Worm (Caenorhabditis elegans) whole organism, late embryonic: Measurements from ENCODE around the gene srsx-1.
A peak's percentile ranks its signal among the peaks of the same experiment; 100 is the strongest.

ENCODE experiments used
- T23F11.4 ChIP-seq: fragments of 200-800 bp; sonication (Bioruptor generic); optimal IDR thresholded peaks from 2 replicates; lab custom pipeline; 2018; ENCODE audit warnings: mild to moderate bottlenecking, missing genetic modification characterization, missing compliant biosample characterization
- Y22D7AL.16 ChIP-seq: sonication (generic microtip); optimal IDR thresholded peaks from 2 replicates; lab custom pipeline; 2016; ENCODE audit warnings: missing genetic modification characterization, missing compliant biosample characterization
- ahr-1 ChIP-seq: sonication (generic microtip); optimal IDR thresholded peaks from 2 replicates; lab custom pipeline; 2016; ENCODE audit warnings: missing genetic modification characterization, missing compliant biosample characterization
- ama-1 ChIP-seq: fragments of 150-350 bp; optimal IDR thresholded peaks from 2 replicates; lab custom pipeline; 2014
- ceh-14 ChIP-seq: sonication (generic microtip); optimal IDR thresholded peaks from 2 replicates; lab custom pipeline; 2016; ENCODE audit warnings: missing genotype, missing genetic modification characterization, missing compliant biosample characterization
- ceh-19 ChIP-seq: fragments of 200-800 bp; sonication (Bioruptor generic); optimal IDR thresholded peaks from 2 replicates; lab custom pipeline; 2018; ENCODE audit warnings: mild to moderate bottlenecking, missing genetic modification characterization, missing compliant biosample characterization
- ceh-24 ChIP-seq: sonication (generic microtip); optimal IDR thresholded peaks from 2 replicates; lab custom pipeline; 2016; ENCODE audit warnings: mild to moderate bottlenecking, missing genetic modification characterization, missing compliant biosample characterization
- ceh-30 ChIP-seq: fragments of 150-350 bp; optimal IDR thresholded peaks from 2 replicates; lab custom pipeline; 2014; ENCODE audit warnings: missing biosample characterization, missing genetic modification characterization
- ceh-31 ChIP-seq: sonication (generic microtip); optimal IDR thresholded peaks from 2 replicates; lab custom pipeline; 2016; ENCODE audit warnings: missing genetic modification characterization, missing compliant biosample characterization
- ceh-45 ChIP-seq: fragments of 200-800 bp; sonication (Bioruptor generic); IDR thresholded peaks from 2 replicates; pipeline ENCODE4 v1.3.6; 2022; ENCODE audit warnings: missing genetic modification reagents, missing genetic modification characterization, missing compliant biosample characterization
- che-1 ChIP-seq: sonication (generic microtip); optimal IDR thresholded peaks from 2 replicates; lab custom pipeline; 2016; ENCODE audit warnings: mild to moderate bottlenecking, missing genetic modification characterization, missing compliant biosample characterization
- dmd-4 ChIP-seq: sonication (generic microtip); optimal IDR thresholded peaks from 2 replicates; lab custom pipeline; 2016; ENCODE audit warnings: borderline replicate concordance, missing genetic modification characterization, missing compliant biosample characterization
- dve-1 ChIP-seq: sonication (generic microtip); optimal IDR thresholded peaks from 2 replicates; lab custom pipeline; 2017; ENCODE audit warnings: antibody characterized with exemption, mild to moderate bottlenecking, missing genetic modification characterization, missing compliant biosample characterization
- elt-2 ChIP-seq: sonication (generic microtip); optimal IDR thresholded peaks from 2 replicates; lab custom pipeline; 2016; ENCODE audit warnings: missing genetic modification reagents, missing genetic modification characterization, missing compliant biosample characterization
- elt-4 ChIP-seq: sonication (generic microtip); optimal IDR thresholded peaks from 2 replicates; lab custom pipeline; 2016; ENCODE audit warnings: missing genetic modification characterization, missing compliant biosample characterization
- ets-4 ChIP-seq: sonication (generic microtip); optimal IDR thresholded peaks from 2 replicates; lab custom pipeline; 2016; ENCODE audit warnings: missing genetic modification characterization, missing compliant biosample characterization
- gmeb-2 ChIP-seq: sonication (generic microtip); optimal IDR thresholded peaks from 2 replicates; lab custom pipeline; 2016; ENCODE audit warnings: missing genetic modification characterization, inconsistent platforms, missing compliant biosample characterization
- hlh-6 ChIP-seq: sonication (generic microtip); optimal IDR thresholded peaks from 2 replicates; lab custom pipeline; 2016; ENCODE audit warnings: missing genotype, missing genetic modification characterization, missing compliant biosample characterization
- nfya-1 ChIP-seq: sonication (generic microtip); optimal IDR thresholded peaks from 2 replicates; lab custom pipeline; 2017; ENCODE audit warnings: missing genetic modification characterization, mild to moderate bottlenecking, missing compliant biosample characterization, antibody characterized with exemption, moderate library complexity
- nhr-232 ChIP-seq: sonication (generic microtip); optimal IDR thresholded peaks from 2 replicates; lab custom pipeline; 2016; ENCODE audit warnings: missing genetic modification characterization, missing compliant biosample characterization
- pag-3 ChIP-seq: sonication (generic microtip); optimal IDR thresholded peaks from 2 replicates; lab custom pipeline; 2016; ENCODE audit warnings: missing compliant biosample characterization, missing genetic modification characterization, borderline replicate concordance
- pat-9 ChIP-seq: fragments of 200-800 bp; sonication (Bioruptor generic); optimal IDR thresholded peaks from 2 replicates; lab custom pipeline; 2018; ENCODE audit warnings: mild to moderate bottlenecking, missing genetic modification characterization, moderate library complexity, missing compliant biosample characterization
- pha-2 ChIP-seq: sonication (generic microtip); optimal IDR thresholded peaks from 2 replicates; lab custom pipeline; 2017; ENCODE audit warnings: mild to moderate bottlenecking, missing genetic modification characterization, missing compliant biosample characterization
- pha-4 ChIP-seq: fragments of 150-350 bp; optimal IDR thresholded peaks from 2 replicates; lab custom pipeline; 2018; ENCODE audit warnings: missing biosample characterization, missing genetic modification reagents, missing genetic modification characterization
- pros-1 ChIP-seq: fragments of 150-350 bp; optimal IDR thresholded peaks from 2 replicates; lab custom pipeline; 2014; ENCODE audit warnings: missing biosample characterization, missing genetic modification reagents, missing genetic modification characterization
- ref-2 ChIP-seq: sonication (generic microtip); optimal IDR thresholded peaks from 2 replicates; lab custom pipeline; 2016; ENCODE audit warnings: missing genetic modification characterization, missing compliant biosample characterization
- sox-2 ChIP-seq: fragments of 200-800 bp; sonication (Bioruptor generic); IDR thresholded peaks from 2 replicates; pipeline ENCODE4 v1.3.6; 2022; ENCODE audit warnings: missing genetic modification reagents, missing genetic modification characterization, missing compliant biosample characterization
- sox-4 ChIP-seq: sonication (generic microtip); optimal IDR thresholded peaks from 2 replicates; lab custom pipeline; 2017; ENCODE audit warnings: mild to moderate bottlenecking, missing genetic modification characterization, inconsistent platforms, missing compliant biosample characterization
- ttx-3 ChIP-seq: sonication (generic microtip); optimal IDR thresholded peaks from 2 replicates; lab custom pipeline; 2016; ENCODE audit warnings: missing genetic modification reagents, missing genetic modification characterization, missing compliant biosample characterization
- unc-55 ChIP-seq: sonication (generic microtip); optimal IDR thresholded peaks from 2 replicates; lab custom pipeline; 2017; ENCODE audit warnings: missing biosample characterization, missing genetic modification reagents, missing genetic modification characterization
- ztf-16 ChIP-seq: sonication (generic microtip); optimal IDR thresholded peaks from 2 replicates; lab custom pipeline; 2017; ENCODE audit warnings: missing genetic modification characterization, missing compliant biosample characterization

srsx-1 gene

ce11 chrV:17173738-17174137, 4.1 kb downstream of the srsx-1 start, which contains the start of gene srbc-25:
Gene srbc-25, plus strand, starts transcription at chrV:17174038.
- TF ChIP-seq pros-1 (tag; lab: Kevin White, UChicago) (no peak), T23F11.4 (GFP tag; lab: Kevin White, UChicago) (no peak), Y22D7AL.16 (tag; lab: Kevin White, UChicago) (no peak), dmd-4 (no peak), ceh-31 (tag; lab: Kevin White, UChicago) (no peak), nhr-232 (tag; lab: Kevin White, UChicago) (no peak), dve-1 (tag; lab: Kevin White, UChicago) (no peak), ahr-1 (tag; lab: Kevin White, UChicago) (no peak)

DNA sequence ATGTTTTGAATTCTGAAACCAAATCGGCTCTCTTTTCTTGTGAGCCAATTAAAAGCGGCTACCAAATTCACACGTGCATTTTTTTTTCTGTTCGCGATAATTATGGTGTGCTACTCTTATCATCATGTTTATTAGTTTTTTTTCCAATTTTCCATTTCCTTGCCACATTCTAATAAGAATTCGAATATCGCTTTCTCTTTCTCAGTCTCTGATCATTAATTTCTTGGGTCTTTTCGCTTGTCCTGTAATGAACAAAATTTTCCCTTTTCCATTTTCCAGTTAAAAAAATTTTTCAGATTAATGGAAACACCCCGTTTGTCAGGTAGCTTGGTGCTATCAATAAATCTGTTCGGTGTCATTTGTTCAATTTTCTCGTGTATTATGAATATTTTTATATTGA, 6.3 kb downstream of the srsx-1 start, which contains the start of gene srbc-26:
TSS of gene srbc-26 (plus strand) at position 301 of the 400 bp plus-strand sequence.
- TF ChIP-seq ceh-14 (tag; lab: Kevin White, UChicago): no peak
- TF ChIP-seq pros-1 (tag; lab: Kevin White, UChicago): no peak
- no peak for TF ChIP-seq che-1
- TF ChIP-seq ama-1 (lab: Kevin White, UChicago): no peak
- TF ChIP-seq nhr-232 (tag; lab: Kevin White, UChicago): no peak
- no peak for TF ChIP-seq sox-4 (tag; lab: Kevin White, UChicago)
- TF ChIP-seq dve-1 (tag; lab: Kevin White, UChicago): no peak
- TF ChIP-seq pha-4: no peak

DNA sequence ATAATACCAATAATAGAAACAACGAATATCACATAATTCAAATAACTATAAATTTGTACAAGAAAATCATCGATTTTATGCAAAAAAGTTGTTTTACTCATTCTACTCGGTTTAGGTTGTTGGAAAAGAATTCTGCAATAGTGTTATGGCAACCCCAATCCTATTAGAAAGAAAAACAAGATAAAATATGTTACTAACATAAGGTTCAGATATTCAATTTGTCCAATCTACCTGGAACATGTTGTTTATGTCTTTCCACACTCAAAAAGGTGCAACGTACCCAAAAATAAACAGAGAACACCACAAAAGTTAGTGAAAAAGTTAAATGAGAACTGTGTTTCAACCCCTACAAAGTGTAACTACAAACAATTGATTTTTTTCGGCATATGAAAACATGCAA, 7.0 kb downstream of the srsx-1 start, which contains the start of gene srw-51:
TSS of gene srw-51 (minus strand) at position 101 of the 400 bp plus-strand sequence.
- no peak for TF ChIP-seq hlh-6

DNA sequence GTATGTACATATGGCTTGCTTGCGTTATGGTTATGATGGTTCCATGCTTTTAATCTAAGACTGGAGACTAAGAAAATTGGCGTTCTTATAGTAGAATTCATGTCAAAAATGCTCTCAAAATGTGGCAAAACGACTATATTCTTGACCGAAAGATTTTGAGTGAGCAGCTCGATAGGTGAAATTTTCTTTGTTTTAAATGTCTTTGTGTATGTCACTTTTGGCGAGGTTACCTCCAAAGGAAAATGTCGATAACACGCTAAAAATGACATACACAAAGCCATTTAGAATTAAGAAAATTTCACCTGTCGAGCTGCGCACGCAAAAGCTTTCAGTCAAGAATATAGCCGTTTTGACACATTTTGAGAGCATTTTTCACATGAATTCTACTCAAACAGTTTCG, 10.4 kb downstream of the srsx-1 start, which contains the start of gene srz-66:
TSS of gene srz-66 (minus strand) at position 101 of the 400 bp plus-strand sequence.
- no peak for TF ChIP-seq elt-4 (tag; lab: Kevin White, UChicago)
- TF ChIP-seq ceh-19: no peak
- TF ChIP-seq elt-2 (tag; lab: Kevin White, UChicago): no peak
- no peak for TF ChIP-seq pat-9 (tag; lab: Kevin White, UChicago)
- no peak for TF ChIP-seq Y22D7AL.16 (tag; lab: Kevin White, UChicago)
- TF ChIP-seq gmeb-2: no peak
- no peak for TF ChIP-seq ceh-45
- TF ChIP-seq ttx-3 (tag; lab: Kevin White, UChicago): no peak
- TF ChIP-seq T23F11.4 (GFP tag; lab: Kevin White, UChicago): no peak
- no peak for TF ChIP-seq dve-1 (tag; lab: Kevin White, UChicago)
- no peak for TF ChIP-seq pag-3
- no peak for TF ChIP-seq che-1
- no peak for TF ChIP-seq ztf-16 (tag; lab: Kevin White, UChicago)
- TF ChIP-seq ref-2 (tag; lab: Kevin White, UChicago): no peak
- TF ChIP-seq, all 69 proteins: peak for 0

DNA sequence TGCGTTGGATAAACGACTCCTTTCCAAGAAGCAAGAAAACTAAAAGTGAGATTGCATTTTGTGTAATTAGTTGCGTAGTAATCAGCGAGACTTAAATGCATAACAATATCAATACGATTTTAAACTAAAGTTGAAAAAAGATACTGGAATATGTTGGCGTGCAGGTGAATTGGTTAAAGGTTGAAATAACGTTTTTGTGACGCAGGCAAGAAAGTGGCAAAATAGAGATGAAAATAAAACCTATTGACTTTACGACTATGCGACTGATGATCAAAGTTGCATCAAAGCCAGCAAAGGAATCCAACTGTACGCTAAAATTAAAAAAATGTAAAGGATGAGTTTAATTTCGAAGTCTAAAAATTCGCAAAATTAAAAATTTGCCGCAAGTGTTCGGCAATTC, 12.5 kb downstream of the srsx-1 start, which contains the start of gene srh-102:
TSS of gene srh-102 (minus strand) at position 101 of the 400 bp plus-strand sequence.
- TF ChIP-seq ceh-24 (no peak), ets-4 (tag; lab: Kevin White, UChicago) (no peak), dve-1 (tag; lab: Kevin White, UChicago) (no peak), pag-3 (no peak), hlh-6 (no peak), ceh-30 (tag; lab: Kevin White, UChicago) (no peak), che-1 (no peak), Y22D7AL.16 (tag; lab: Kevin White, UChicago) (no peak)
- TF ChIP-seq, all 69 proteins: peak for 0

ce11 chrV:17159430-17159924, 18.4 kb downstream of the srsx-1 start, which contains the start of gene F40D4.12:
Gene F40D4.12, plus strand, starts transcription at chrV:17159874.
- TF ChIP-seq elt-2 (tag; lab: Kevin White, UChicago) (peak; percentile 58), T23F11.4 (GFP tag; lab: Kevin White, UChicago) (no peak)

DNA sequence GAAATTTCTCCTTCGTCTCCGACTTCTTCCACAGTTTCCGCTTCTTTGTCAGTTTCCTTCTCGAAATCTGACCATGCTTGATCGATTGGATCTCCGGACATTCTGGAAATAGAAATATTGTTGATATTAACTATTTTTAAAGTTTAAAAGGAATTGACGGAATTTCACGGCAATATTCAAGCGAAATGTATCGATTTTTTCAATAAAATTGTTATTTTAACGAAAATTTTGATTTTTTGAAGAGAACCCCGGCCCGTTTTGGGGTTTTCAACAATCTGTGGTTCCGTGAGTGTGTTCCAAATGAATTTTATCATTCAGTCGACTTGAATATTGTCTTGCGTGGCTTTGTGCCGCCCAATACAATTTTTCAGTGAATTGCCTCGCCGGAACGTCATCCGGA, 20.7 kb downstream of the srsx-1 start, which contains the start of gene F40D4.13:
TSS of gene F40D4.13 (minus strand) at position 101 of the 400 bp plus-strand sequence.
- no peak for TF ChIP-seq pha-2
- TF ChIP-seq unc-55: no peak
- TF ChIP-seq ahr-1 (tag; lab: Kevin White, UChicago): no peak
- no peak for TF ChIP-seq sox-2 (GFP tag; lab: Robert Waterston, UW)
- no peak for TF ChIP-seq nfya-1 (tag; lab: Kevin White, UChicago)
- TF ChIP-seq dmd-4: no peak
